Worm (Caenorhabditis elegans): ENCODE results near the gene vamp-7.

DNA sequence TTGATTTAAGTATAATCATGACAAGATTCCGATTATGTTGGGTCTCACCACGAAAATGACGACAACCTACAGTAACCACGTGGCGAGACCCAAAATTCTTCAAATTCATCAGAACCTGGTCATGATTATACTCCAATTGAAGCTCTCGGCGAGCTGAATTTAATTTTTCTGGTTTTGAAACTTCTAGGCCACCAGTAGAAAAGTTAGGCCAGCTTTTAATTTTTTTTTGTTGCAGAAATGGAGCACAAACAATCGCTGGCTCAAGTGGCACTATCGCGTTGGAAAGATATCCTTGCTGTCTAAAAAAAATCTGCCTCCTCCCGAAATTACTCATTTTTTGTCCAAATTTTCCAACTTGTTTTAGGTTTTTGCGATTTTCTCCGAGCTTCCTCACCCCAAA is 1.3 kb upstream of the vamp-7 start:
- TF ChIP-seq flt-1 (GFP tag; IDR thresholded peaks at IDR 0.05) (no peak), tra-4 (tag; optimal IDR thresholded peaks at IDR 0.05) (no peak), ama-1 (optimal IDR thresholded peaks at IDR 0.05) (no peak), aly-1 (tag; optimal IDR thresholded peaks at IDR 0.05) (no peak), ceh-36 (tag; optimal IDR thresholded peaks at IDR 0.05) (no peak), ets-7 (tag; optimal IDR thresholded peaks at IDR 0.05) (no peak), hmbx-1 (tag; optimal IDR thresholded peaks at IDR 0.05) (no peak), scrt-1 (GFP tag; IDR thresholded peaks at IDR 0.05) (no peak)
